In the genomic region with DNA sequence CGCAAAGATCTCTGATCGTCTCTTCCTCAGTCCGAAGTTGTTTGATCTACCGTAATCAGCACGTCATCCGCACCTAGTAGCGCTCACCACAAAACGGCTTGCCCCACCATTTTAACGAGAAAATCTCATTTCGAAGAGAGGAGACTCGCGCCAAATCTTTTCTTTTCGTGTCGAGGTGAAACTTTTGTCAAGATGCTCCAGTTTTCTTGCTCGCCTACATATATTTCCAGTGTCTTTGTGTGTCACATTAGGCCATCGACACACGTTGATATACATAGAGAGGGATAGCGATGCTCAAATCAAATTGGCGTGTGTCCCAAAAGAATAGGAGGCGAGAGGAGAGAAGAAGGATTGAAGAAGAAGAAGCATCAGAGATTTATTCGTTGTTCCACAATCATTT, we compare ENCODE assay signal across 1 worm cellular context.
TF ChIP-seq lines count a peak whose summit lies in the region.

No protein-coding gene starts in this region.

TF ChIP-seq in whole organism, L1 larva, 84 proteins besides CTCF, POLR2A, EP300 and RAD21 (continued from another document):
- TF ChIP-seq vab-15 (tag; optimal IDR thresholded peaks at IDR 0.05; lab: Kevin White, UChicago) (no peak), isw-1 (GFP tag; IDR thresholded peaks at IDR 0.05; lab: Robert Waterston, UW) (no peak), fkh-10 (GFP tag; optimal IDR thresholded peaks at IDR 0.05; lab: Kevin White, UChicago) (peak; percentile 87), Y116A8C.19 (tag; optimal IDR thresholded peaks at IDR 0.05; lab: Kevin White, UChicago; ENCODE audit: borderline replicate concordance) (no peak)
